Fruit fly (Drosophila melanogaster) whole organism, wandering third instar larva: ENCODE data around the gene foxo.

Experiments used
- Abd-B ChIP-seq: fragments of >200 bp; optimal IDR thresholded peaks from 2 replicates; lab custom pipeline; 2017; ENCODE audit warnings: missing biosample characterization, missing genetic modification characterization
- CG32264 ChIP-seq: fragments of 200-800 bp; sonication (Bioruptor generic); optimal IDR thresholded peaks from 2 replicates; lab custom pipeline; 2016; ENCODE audit warnings: missing biosample characterization, missing genetic modification characterization
- Dfd ChIP-seq: fragments of >200 bp; optimal IDR thresholded peaks from 2 replicates; lab custom pipeline; 2017; ENCODE audit warnings: missing biosample characterization, missing genetic modification characterization
- HLH106 ChIP-seq: fragments of 200-800 bp; optimal IDR thresholded peaks from 3 replicates; lab custom pipeline; 2019; ENCODE audit warnings: missing biosample characterization, mild to moderate bottlenecking, missing genetic modification characterization, moderate library complexity
- Hr78 ChIP-seq: fragments of >200 bp; optimal IDR thresholded peaks from 2 replicates; lab custom pipeline; 2017; ENCODE audit warnings: missing biosample characterization, missing genetic modification characterization
- Sp1 ChIP-seq: fragments of 200-800 bp; sonication (Bioruptor generic); optimal IDR thresholded peaks from 3 replicates; lab custom pipeline; 2019; ENCODE audit warnings: missing biosample characterization, mild to moderate bottlenecking, missing genetic modification characterization, moderate library complexity
- br ChIP-seq: fragments of 200-800 bp; sonication (Bioruptor generic); optimal IDR thresholded peaks from 2 replicates; lab custom pipeline; 2016; ENCODE audit warnings: missing biosample characterization, missing genetic modification characterization
- lola ChIP-seq: fragments of >200 bp; optimal IDR thresholded peaks from 2 replicates; lab custom pipeline; 2017; ENCODE audit warnings: missing biosample characterization, missing genetic modification characterization
- psq ChIP-seq: fragments of 200-800 bp; sonication (Bioruptor generic); optimal IDR thresholded peaks from 3 replicates; lab custom pipeline; 2017; ENCODE audit warnings: missing biosample characterization, mild to moderate bottlenecking, missing genetic modification characterization, moderate library complexity
- sv ChIP-seq: fragments of 200-800 bp; sonication (Bioruptor generic); optimal IDR thresholded peaks from 3 replicates; lab custom pipeline; 2016; ENCODE audit warnings: missing biosample characterization, missing genetic modification characterization
- usp ChIP-seq: fragments of >200 bp; optimal IDR thresholded peaks from 2 replicates; lab custom pipeline; 2017; ENCODE audit warnings: missing biosample characterization, missing genetic modification characterization

dm6 chr3R:14057132-14057855, 549 bp downstream of the foxo start:
- TF ChIP-seq lola (no peak), CG32264 (GFP tag; lab: Kevin White, UChicago) (no peak), sv (no peak), psq (GFP tag; lab: Kevin White, UChicago) (no peak), HLH106 (tag; lab: Kevin White, UChicago) (no peak), Sp1 (GFP tag; lab: Kevin White, UChicago) (no peak), br (no peak), Hr78 (GFP tag; lab: Kevin White, UChicago) (no peak), usp (GFP tag; lab: Kevin White, UChicago) (no peak), Dfd (peak; percentile 3), Abd-B (no peak)
